Worm (Caenorhabditis elegans): ENCODE measurements around the gene hphd-1.

DNA sequence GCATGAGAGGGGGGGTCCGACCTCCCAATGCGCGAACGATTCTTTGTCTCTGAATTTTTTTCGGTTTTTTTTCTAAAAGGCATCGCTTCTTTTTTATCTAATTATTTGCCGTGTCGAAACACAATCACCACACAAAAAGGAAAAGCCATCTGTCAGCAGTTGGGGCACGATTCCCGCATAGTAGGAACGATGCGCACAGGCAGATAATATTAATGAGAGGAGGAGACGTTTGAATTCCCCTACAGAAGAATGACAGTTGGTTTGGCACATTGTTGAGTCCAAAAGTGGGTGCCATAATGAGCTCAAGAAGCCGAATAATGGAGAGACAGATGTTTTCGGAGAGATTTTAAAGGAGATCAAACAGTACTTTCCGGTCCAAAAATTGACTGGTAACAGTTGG is 11.7 kb downstream of the hphd-1 start:
- no peak for TF ChIP-seq ref-1 (GFP tag; conservative IDR thresholded peaks at IDR 0.05)
- no peak for TF ChIP-seq flt-1 (GFP tag; IDR thresholded peaks at IDR 0.05)
